Worm (Caenorhabditis elegans): Measurements from ENCODE around the gene swip-10.

DNA sequence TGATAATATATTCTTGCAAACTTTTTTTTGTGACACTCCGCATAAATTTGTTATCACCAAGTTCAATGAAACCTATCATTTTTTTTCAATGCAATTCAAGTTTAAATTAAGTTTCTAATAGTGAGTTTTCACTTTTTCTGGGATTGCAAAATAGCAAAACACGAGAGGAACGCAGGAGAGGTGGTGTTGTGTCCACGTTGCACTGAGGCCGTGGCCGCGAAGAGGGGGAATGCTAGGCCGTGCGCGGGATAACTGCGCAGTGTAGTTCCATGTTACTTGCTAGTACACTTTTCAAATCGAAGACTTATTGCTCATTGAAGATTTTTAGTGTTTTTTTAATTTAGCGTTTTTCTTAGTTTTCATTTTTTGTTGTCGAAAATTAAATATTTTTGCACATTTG is 9.9 kb downstream of the swip-10 start:
- no peak for TF ChIP-seq med-1 (GFP tag; optimal IDR thresholded peaks at IDR 0.05; ENCODE audit: insufficient read depth)
- TF ChIP-seq ztf-23 (GFP tag; IDR thresholded peaks at IDR 0.05): no peak
- 0 out of 2 replicates have a peak, but pooled peaks have one; percentile 29 for TF ChIP-seq flt-1 (GFP tag; IDR thresholded peaks at IDR 0.05)
- no peak for TF ChIP-seq ref-1 (GFP tag; conservative IDR thresholded peaks at IDR 0.05)
- TF ChIP-seq cog-1 (tag; optimal IDR thresholded peaks at IDR 0.05): no peak
- no peak for TF ChIP-seq klf-2 (GFP tag; conservative IDR thresholded peaks at IDR 0.05)
